Fruit fly (Drosophila melanogaster): ENCODE measurements around the gene IP3K2.

The IP3K2 gene

dm6 chrX:13368149-13368548 lies 64.7 kb downstream of the IP3K2 start, which contains the start of gene dmrt11E (continued):
- TF ChIP-seq NK7.1 (GFP tag; optimal IDR thresholded peaks at IDR 0.05) (no peak), jigr1 (GFP tag; IDR thresholded peaks at IDR 0.05) (no peak), CG9215 (GFP tag; IDR thresholded peaks at IDR 0.05) (0 out of 2 replicates have a peak, but pooled peaks have one; percentile 20), sisA (GFP tag; IDR thresholded peaks at IDR 0.05) (peak; percentile 65), Dp (GFP tag; optimal IDR thresholded peaks at IDR 0.05) (no peak), CG10366 (GFP tag; IDR thresholded peaks at IDR 0.05) (peak; percentile 32; the same call in 1 of the 2 replicates), CG43689 (GFP tag; IDR thresholded peaks at IDR 0.05) (no peak), kay (GFP tag; optimal IDR thresholded peaks at IDR 0.05) (no peak), pho (GFP tag; optimal IDR thresholded peaks at IDR 0.05) (no peak), CG10267 (tag; optimal IDR thresholded peaks at IDR 0.05) (peak; percentile 71), YL-1 (GFP tag; optimal IDR thresholded peaks at IDR 0.05) (no peak), CG12659 (GFP tag; optimal IDR thresholded peaks at IDR 0.05) (peak; percentile 20), vvl (GFP tag; IDR thresholded peaks at IDR 0.05) (peak; percentile 88), CG2199 (GFP tag; IDR thresholded peaks at IDR 0.05) (0 out of 3 replicates have a peak, but pooled peaks have one; percentile 54), CG7745 (tag; optimal IDR thresholded peaks at IDR 0.05) (no peak), CG4854 (GFP tag; optimal IDR thresholded peaks at IDR 0.05) (no peak), CG5180 (GFP tag; optimal IDR thresholded peaks at IDR 0.05) (peak; percentile 26), slou (GFP tag; optimal IDR thresholded peaks at IDR 0.05) (no peak), ap (GFP tag; IDR thresholded peaks at IDR 0.05) (0 out of 2 replicates have a peak, but pooled peaks have one; percentile 29), fu2 (GFP tag; optimal IDR thresholded peaks at IDR 0.05) (no peak), Lhr (GFP tag; optimal IDR thresholded peaks at IDR 0.05) (peak; percentile 34), CoRest (tag; optimal IDR thresholded peaks at IDR 0.05) (peak; percentile 72), Nf-YA (GFP tag; IDR thresholded peaks at IDR 0.05) (peak; percentile 41), CG2120 (GFP tag; optimal IDR thresholded peaks at IDR 0.05) (no peak), mam (GFP tag; optimal IDR thresholded peaks at IDR 0.05) (no peak), CG6272 (GFP tag; IDR thresholded peaks at IDR 0.05) (peak; percentile 33; the same call in 1 of the 2 replicates), grn (GFP tag; optimal IDR thresholded peaks at IDR 0.05) (no peak), zfh2 (GFP tag; optimal IDR thresholded peaks at IDR 0.05) (no peak), CG5953 (GFP tag; IDR thresholded peaks at IDR 0.05) (no peak), CG30431 (GFP tag; optimal IDR thresholded peaks at IDR 0.05) (peak; percentile 2), Xrp1 (GFP tag; IDR thresholded peaks at IDR 0.05) (peak; percentile 87), Hsf (GFP tag; optimal IDR thresholded peaks at IDR 0.05) (no peak), dati (GFP tag; IDR thresholded peaks at IDR 0.05) (0 out of 2 replicates have a peak, but pooled peaks have one; percentile 33), Sox102F (GFP tag; optimal IDR thresholded peaks at IDR 0.05) (peak; percentile 76), Dbx (GFP tag; IDR thresholded peaks at IDR 0.05) (no peak), HLH4C (GFP tag; IDR thresholded peaks at IDR 0.05; ENCODE audit: partially characterized antibody) (no peak), Blimp-1 (GFP tag; optimal IDR thresholded peaks at IDR 0.05) (peak; percentile 73), CG7556 (GFP tag; optimal IDR thresholded peaks at IDR 0.05) (peak; percentile 36), ro (GFP tag; IDR thresholded peaks at IDR 0.05) (no peak), btn (GFP tag; optimal IDR thresholded peaks at IDR 0.05) (no peak), trem (tag; optimal IDR thresholded peaks at IDR 0.05) (peak; percentile 65), Neu2 (GFP tag; optimal IDR thresholded peaks at IDR 0.05; ENCODE audit: borderline replicate concordance) (no peak), H15 (GFP tag; IDR thresholded peaks at IDR 0.05) (peak; percentile 56; the same call in 1 of the 3 replicates), NfI (GFP tag; optimal IDR thresholded peaks at IDR 0.05) (peak; percentile 8), lab (GFP tag; optimal IDR thresholded peaks at IDR 0.05) (no peak), CG6813 (GFP tag; optimal IDR thresholded peaks at IDR 0.05) (peak; percentile 49), nerfin-2 (GFP tag; IDR thresholded peaks at IDR 0.05; ENCODE audit: partially characterized antibody) (no peak), CG11695 (GFP tag; IDR thresholded peaks at IDR 0.05) (peak; percentile 54; the same call in 2 of the 3 replicates), E2f1 (GFP tag; IDR thresholded peaks at IDR 0.05) (peak; percentile 61), shn (GFP tag; optimal IDR thresholded peaks at IDR 0.05) (no peak), fd3F (GFP tag; optimal IDR thresholded peaks at IDR 0.05) (no peak)

Measured in whole organism, embryonic.